Worm (Caenorhabditis elegans) whole organism, L2 larva: ENCODE data around the gene rpl-9.

ENCODE experiments used
- C34F6.9 ChIP-seq: fragments of 150-350 bp; optimal IDR thresholded peaks from 2 replicates; lab custom pipeline; 2014; ENCODE audit warnings: missing biosample characterization, missing genetic modification characterization
- F13H6.1 ChIP-seq: sonication (generic microtip); optimal IDR thresholded peaks from 2 replicates; lab custom pipeline; 2016; ENCODE audit warnings: missing genetic modification characterization, missing compliant biosample characterization
- R02D3.7 ChIP-seq: fragments of 150-350 bp; optimal IDR thresholded peaks from 2 replicates; lab custom pipeline; 2014; ENCODE audit warnings: missing biosample characterization, missing genetic modification characterization
- Y55F3AM.14 ChIP-seq: fragments of 200-800 bp; sonication (Bioruptor generic); optimal IDR thresholded peaks from 2 replicates; lab custom pipeline; 2018; ENCODE audit warnings: mild to moderate bottlenecking, missing genetic modification characterization, missing compliant biosample characterization
- ZK546.5 ChIP-seq: sonication (generic microtip); optimal IDR thresholded peaks from 2 replicates; lab custom pipeline; 2017; ENCODE audit warnings: missing biosample characterization, missing genetic modification characterization
- alr-1 ChIP-seq: fragments of 150-350 bp; optimal IDR thresholded peaks from 2 replicates; lab custom pipeline; 2014; ENCODE audit warnings: missing biosample characterization, missing genetic modification characterization
- aly-2 ChIP-seq: fragments of 150-350 bp; optimal IDR thresholded peaks from 2 replicates; lab custom pipeline; 2014; ENCODE audit warnings: missing biosample characterization, missing genetic modification characterization
- ama-1 ChIP-seq: fragments of 150-350 bp; optimal IDR thresholded peaks from 2 replicates; lab custom pipeline; 2018; ENCODE audit warnings: inconsistent platforms
- blmp-1 ChIP-seq: sonication (generic microtip); optimal IDR thresholded peaks from 2 replicates; lab custom pipeline; 2017; ENCODE audit warnings: missing genetic modification characterization, mild to moderate bottlenecking, missing compliant biosample characterization, antibody characterized with exemption, moderate library complexity; ENCODE audit not compliant: insufficient read depth
- dmd-4 ChIP-seq: sonication (generic microtip); optimal IDR thresholded peaks from 2 replicates; lab custom pipeline; 2017; ENCODE audit warnings: missing biosample characterization, missing genetic modification characterization
- egl-27 ChIP-seq: sonication (generic microtip); optimal IDR thresholded peaks from 3 replicates; lab custom pipeline; 2017; ENCODE audit warnings: missing biosample characterization, missing genetic modification reagents, missing genetic modification characterization
- elt-1 ChIP-seq: fragments of 150-350 bp; optimal IDR thresholded peaks from 2 replicates; lab custom pipeline; 2014; ENCODE audit warnings: missing biosample characterization, missing genetic modification characterization
- elt-3 ChIP-seq: sonication (generic microtip); optimal IDR thresholded peaks from 2 replicates; lab custom pipeline; 2017; ENCODE audit warnings: missing biosample characterization, missing genetic modification characterization
- fos-1 ChIP-seq: fragments of 150-350 bp; optimal IDR thresholded peaks from 2 replicates; lab custom pipeline; 2014; ENCODE audit warnings: missing biosample characterization, missing genetic modification characterization
- gmeb-1 ChIP-seq: fragments of 150-350 bp; optimal IDR thresholded peaks from 2 replicates; lab custom pipeline; 2014; ENCODE audit warnings: missing biosample characterization, missing genetic modification characterization
- lin-11 ChIP-seq: fragments of 150-350 bp; sonication (generic microtip); optimal IDR thresholded peaks from 2 replicates; lab custom pipeline; 2014; ENCODE audit warnings: missing biosample characterization, missing genetic modification characterization, inconsistent platforms, mixed read lengths
- lin-13 ChIP-seq: fragments of 150-350 bp; optimal IDR thresholded peaks from 2 replicates; lab custom pipeline; 2014; ENCODE audit warnings: missing biosample characterization, missing genetic modification reagents, missing genetic modification characterization
- lin-39 ChIP-seq: fragments of 150-350 bp; optimal IDR thresholded peaks from 2 replicates; lab custom pipeline; 2014; ENCODE audit warnings: missing biosample characterization, missing genetic modification reagents, missing genetic modification characterization
- lsy-2 ChIP-seq, 2 experiments: fragments of 150-350 bp in 1 of 2; sonication (generic microtip) in 1 of 2; optimal IDR thresholded peaks; 2 replicates each; lab custom pipeline; 2014 to 2017; ENCODE audit warnings: missing biosample characterization in 2 of 2, missing genetic modification characterization in 2 of 2
- mab-5 ChIP-seq: fragments of 150-350 bp; optimal IDR thresholded peaks from 2 replicates; lab custom pipeline; 2014; ENCODE audit warnings: missing biosample characterization, missing genetic modification characterization
- mbf-1 ChIP-seq: sonication (generic microtip); optimal IDR thresholded peaks from 2 replicates; lab custom pipeline; 2017; ENCODE audit warnings: missing biosample characterization, missing genetic modification characterization
- mdl-1 ChIP-seq, 2 experiments: fragments of 150-350 bp in 1 of 2; sonication (generic microtip) in 1 of 2; optimal IDR thresholded peaks; 2 replicates each; lab custom pipeline; 2017; ENCODE audit warnings: missing biosample characterization in 2 of 2, missing genetic modification characterization in 2 of 2
- nhr-10 ChIP-seq: sonication (generic microtip); optimal IDR thresholded peaks from 2 replicates; lab custom pipeline; 2017; ENCODE audit warnings: missing biosample characterization, missing genetic modification characterization
- nhr-12 ChIP-seq: fragments of 150-350 bp; optimal IDR thresholded peaks from 2 replicates; lab custom pipeline; 2014; ENCODE audit warnings: missing biosample characterization, missing genetic modification characterization
- nhr-129 ChIP-seq: fragments of 150-350 bp; optimal IDR thresholded peaks from 2 replicates; lab custom pipeline; 2014; ENCODE audit warnings: missing biosample characterization, missing genetic modification characterization
- nhr-21 ChIP-seq: fragments of 150-350 bp; optimal IDR thresholded peaks from 2 replicates; lab custom pipeline; 2014; ENCODE audit warnings: missing biosample characterization, missing genetic modification characterization
- nhr-23 ChIP-seq: fragments of 150-350 bp; optimal IDR thresholded peaks from 2 replicates; lab custom pipeline; 2014; ENCODE audit warnings: missing biosample characterization, missing genetic modification reagents, missing genetic modification characterization
- nhr-237 ChIP-seq: fragments of 150-350 bp; optimal IDR thresholded peaks from 2 replicates; lab custom pipeline; 2014; ENCODE audit warnings: missing biosample characterization, missing genetic modification characterization
- nhr-25 ChIP-seq: fragments of 150-350 bp; sonication (generic microtip); optimal IDR thresholded peaks from 3 replicates; lab custom pipeline; 2014; ENCODE audit warnings: missing biosample characterization, missing genetic modification characterization
- nhr-6 ChIP-seq: fragments of 150-350 bp; optimal IDR thresholded peaks from 2 replicates; lab custom pipeline; 2014; ENCODE audit warnings: missing biosample characterization, missing genetic modification characterization
- nhr-77 ChIP-seq: fragments of 150-350 bp; optimal IDR thresholded peaks from 2 replicates; lab custom pipeline; 2014; ENCODE audit warnings: missing biosample characterization, missing genetic modification characterization
- peb-1 ChIP-seq: fragments of 150-350 bp; optimal IDR thresholded peaks from 2 replicates; lab custom pipeline; 2014; ENCODE audit warnings: missing biosample characterization, missing genetic modification characterization
- sem-4 ChIP-seq: fragments of 150-350 bp; optimal IDR thresholded peaks from 2 replicates; lab custom pipeline; 2014; ENCODE audit warnings: missing biosample characterization, missing genetic modification reagents, missing genetic modification characterization
- skn-1 ChIP-seq: sonication (generic microtip); optimal IDR thresholded peaks from 2 replicates; lab custom pipeline; 2017; ENCODE audit warnings: missing biosample characterization, missing genetic modification characterization
- sma-3 ChIP-seq: sonication (generic microtip); optimal IDR thresholded peaks from 2 replicates; lab custom pipeline; 2016; ENCODE audit warnings: missing genetic modification reagents, missing genetic modification characterization, missing compliant biosample characterization
- sma-9 ChIP-seq, 2 experiments: fragments of 150-350 bp in 1 of 2; sonication (generic microtip) in 1 of 2; optimal IDR thresholded peaks; 2 replicates each; lab custom pipeline; 2014 to 2016; ENCODE audit warnings: missing genetic modification characterization in 2 of 2, mild to moderate bottlenecking in 1 of 2, missing biosample characterization in 1 of 2, missing compliant biosample characterization in 1 of 2, missing genetic modification reagents in 1 of 2, moderate library complexity in 1 of 2
- snpc-4 ChIP-seq: fragments of 150-350 bp; optimal IDR thresholded peaks from 2 replicates; lab custom pipeline; 2014; ENCODE audit warnings: missing biosample characterization, missing genetic modification characterization
- unc-39 ChIP-seq: fragments of 150-350 bp; optimal IDR thresholded peaks from 2 replicates; lab custom pipeline; 2014; ENCODE audit warnings: missing biosample characterization, missing genetic modification characterization
- unc-55 ChIP-seq: fragments of 150-350 bp; sonication (generic microtip); optimal IDR thresholded peaks from 3 replicates; lab custom pipeline; 2014; ENCODE audit warnings: missing biosample characterization, missing genetic modification reagents, missing genetic modification characterization
- zag-1 ChIP-seq: fragments of 150-350 bp; optimal IDR thresholded peaks from 2 replicates; lab custom pipeline; 2014; ENCODE audit warnings: missing biosample characterization, missing genetic modification characterization
- ztf-11 ChIP-seq: sonication (generic microtip); optimal IDR thresholded peaks from 2 replicates; lab custom pipeline; 2017; ENCODE audit warnings: missing biosample characterization, missing genetic modification characterization
- ztf-4 ChIP-seq: fragments of 150-350 bp; optimal IDR thresholded peaks from 2 replicates; lab custom pipeline; 2014; ENCODE audit warnings: missing biosample characterization, missing genetic modification characterization

The rpl-9 gene

ce11 chrIII:7544211-7544610 lies 28.4 kb downstream of the rpl-9 start (continued):
- no peak for TF ChIP-seq lin-11 (tag; lab: Kevin White, UChicago)
- no peak for TF ChIP-seq lin-39 (tag; lab: Kevin White, UChicago)
- TF ChIP-seq nhr-6, result no peak

- TF ChIP-seq nhr-129 (tag; lab: Kevin White, UChicago) (no peak), aly-2 (tag; lab: Kevin White, UChicago) (no peak), fos-1 (no peak), gmeb-1 (tag; lab: Kevin White, UChicago) (no peak), sem-4 (tag; lab: Kevin White, UChicago) (no peak), nhr-77 (tag; lab: Kevin White, UChicago) (no peak), elt-3 (tag; lab: Kevin White, UChicago) (no peak), nhr-21 (tag; lab: Kevin White, UChicago) (no peak), alr-1 (tag; lab: Kevin White, UChicago) (no peak), egl-27 (tag; lab: Kevin White, UChicago) (no peak), nhr-237 (tag; lab: Kevin White, UChicago) (no peak), ztf-11 (tag; lab: Kevin White, UChicago) (no peak), Y55F3AM.14 (no peak)
Observed at ce11 chrIII:7542037-7542436, 30.6 kb downstream of the rpl-9 start.

- peak in 1 of 2 experiments; percentile 38 for TF ChIP-seq lsy-2 (tag; optimal IDR thresholded peaks at IDR 0.05; lab: Kevin White, UChicago)
- peak; percentile 36 for TF ChIP-seq mab-5 (tag; lab: Kevin White, UChicago)
- peak in 1 of 2 experiments; percentile 56 for TF ChIP-seq mdl-1 (tag; optimal IDR thresholded peaks at IDR 0.05; lab: Kevin White, UChicago)
- no peak for TF ChIP-seq nhr-23
- no peak for TF ChIP-seq F13H6.1
- TF ChIP-seq unc-55 (GFP tag; lab: Kevin White, UChicago), result peak; percentile 35
- no peak for TF ChIP-seq nhr-25 (tag; lab: Kevin White, UChicago)
- TF ChIP-seq nhr-129 (tag; lab: Kevin White, UChicago), result peak; percentile 5
Observed at ce11 chrIII:7536559-7536958, 36.1 kb downstream of the rpl-9 start, which contains the start of gene lin-39. TSS of gene lin-39 (minus strand) at chrIII:7536632.

ce11 chrIII:7535347-7535746 lies 37.3 kb downstream of the rpl-9 start:
- TF ChIP-seq nhr-21 (tag; lab: Kevin White, UChicago) (no peak), gmeb-1 (tag; lab: Kevin White, UChicago) (no peak), mdl-1 (tag; optimal IDR thresholded peaks at IDR 0.05; lab: Kevin White, UChicago) (no peak), mab-5 (tag; lab: Kevin White, UChicago) (peak; percentile 54), C34F6.9 (no peak), unc-55 (GFP tag; lab: Kevin White, UChicago) (peak; percentile 55)
- TF ChIP-seq, all 48 proteins: peak for 2

- TF ChIP-seq nhr-10 (tag; lab: Kevin White, UChicago) (no peak), C34F6.9 (peak; percentile 22), elt-3 (tag; lab: Kevin White, UChicago) (no peak), zag-1 (tag; lab: Kevin White, UChicago) (no peak), elt-1 (tag; lab: Kevin White, UChicago) (no peak), sem-4 (tag; lab: Kevin White, UChicago) (no peak), skn-1 (tag; lab: Kevin White, UChicago) (no peak), dmd-4 (tag; lab: Kevin White, UChicago) (no peak), nhr-237 (tag; lab: Kevin White, UChicago) (no peak), gmeb-1 (tag; lab: Kevin White, UChicago) (no peak), mdl-1 (tag; optimal IDR thresholded peaks at IDR 0.05; lab: Kevin White, UChicago) (peak in 1 of 2 experiments; percentile 4), ztf-4 (tag; lab: Kevin White, UChicago) (no peak), nhr-12 (no peak), nhr-25 (tag; lab: Kevin White, UChicago) (peak; percentile 25), nhr-23 (no peak), nhr-6 (no peak), blmp-1 (peak; percentile 81), ztf-11 (tag; lab: Kevin White, UChicago) (no peak), nhr-77 (tag; lab: Kevin White, UChicago) (no peak), ZK546.5 (tag; lab: Kevin White, UChicago) (no peak), nhr-129 (tag; lab: Kevin White, UChicago) (peak; percentile 59), mbf-1 (no peak), R02D3.7 (tag; lab: Kevin White, UChicago) (no peak), peb-1 (tag; lab: Kevin White, UChicago) (no peak), snpc-4 (tag; lab: Kevin White, UChicago) (no peak), aly-2 (tag; lab: Kevin White, UChicago) (no peak), lin-39 (tag; lab: Kevin White, UChicago) (no peak), lin-13 (GFP tag; lab: Kevin White, UChicago) (peak; percentile 63), sma-9 (GFP tag; optimal IDR thresholded peaks at IDR 0.05; lab: Kevin White, UChicago) (no peak), sma-9 (tag; optimal IDR thresholded peaks at IDR 0.05; lab: Kevin White, UChicago) (no peak), ama-1 (lab: Kevin White, UChicago) (no peak), F13H6.1 (peak; percentile 9), fos-1 (no peak), unc-39 (tag; lab: Kevin White, UChicago) (no peak), Y55F3AM.14 (no peak), unc-55 (GFP tag; lab: Kevin White, UChicago) (peak; percentile 61), alr-1 (tag; lab: Kevin White, UChicago) (no peak), sma-3 (GFP tag; lab: Kevin White, UChicago) (no peak)
Observed at ce11 chrIII:7534648-7535047, 38.0 kb downstream of the rpl-9 start.
